Fruit fly (Drosophila melanogaster) whole organism, embryonic: ENCODE data around the gene CG43850.
A peak's percentile ranks its signal among the peaks of the same experiment; 100 is the strongest.

Experiments used
- Adf1 ChIP-seq: fragments of 200-800 bp; sonication (Bioruptor generic); IDR thresholded peaks from 2 replicates; pipeline ENCODE4 v1.3.6; 2022; ENCODE audit warnings: missing biosample characterization, missing genetic modification characterization
- CG12236 ChIP-seq: fragments of 200-800 bp; sonication (Bioruptor generic); optimal IDR thresholded peaks from 2 replicates; lab custom pipeline; 2016; ENCODE audit warnings: missing biosample characterization, missing genetic modification characterization
- CG14014 ChIP-seq: fragments of 200-800 bp; sonication (Bioruptor generic); IDR thresholded peaks from 2 replicates; pipeline ENCODE4 v1.3.6; 2022; ENCODE audit warnings: missing biosample characterization, missing genetic modification characterization
- CG14667 ChIP-seq: fragments of 200-800 bp; sonication (Bioruptor generic); IDR thresholded peaks from 2 replicates; pipeline ENCODE4 v1.3.6; 2022; ENCODE audit warnings: missing biosample characterization, missing genetic modification characterization
- CG15011 ChIP-seq: fragments of 200-800 bp; sonication (Bioruptor generic); optimal IDR thresholded peaks from 3 replicates; lab custom pipeline; 2018; ENCODE audit warnings: missing biosample characterization, mild to moderate bottlenecking, missing genetic modification characterization
- CG15696 ChIP-seq: fragments of 200-800 bp; sonication (Bioruptor generic); optimal IDR thresholded peaks from 2 replicates; lab custom pipeline; 2019; ENCODE audit warnings: missing biosample characterization, mild to moderate bottlenecking, missing genetic modification characterization, moderate library complexity
- CG16779 ChIP-seq: fragments of 200-800 bp; sonication (Bioruptor generic); IDR thresholded peaks from 2 replicates; pipeline ENCODE4 v1.3.6; 2022; ENCODE audit warnings: missing biosample characterization, missing genetic modification characterization
- CG16815 ChIP-seq: fragments of 200-800 bp; sonication (Bioruptor generic); optimal IDR thresholded peaks from 3 replicates; lab custom pipeline; 2017; ENCODE audit warnings: missing biosample characterization, mild to moderate bottlenecking, missing genetic modification characterization
- CG16863 ChIP-seq: fragments of 200-800 bp; sonication (Bioruptor generic); optimal IDR thresholded peaks from 3 replicates; lab custom pipeline; 2016; ENCODE audit warnings: missing biosample characterization, missing genetic modification characterization
- CG17802 ChIP-seq: fragments of 200-800 bp; sonication (Bioruptor generic); optimal IDR thresholded peaks from 2 replicates; lab custom pipeline; 2018; ENCODE audit warnings: missing biosample characterization, mild to moderate bottlenecking, missing genetic modification characterization, moderate library complexity
- CG2120 ChIP-seq: fragments of 200-800 bp; sonication (Bioruptor generic); optimal IDR thresholded peaks from 3 replicates; lab custom pipeline; 2016; ENCODE audit warnings: missing biosample characterization, missing genetic modification characterization
- CG2678 ChIP-seq: fragments of 200-800 bp; sonication (Bioruptor generic); optimal IDR thresholded peaks from 3 replicates; lab custom pipeline; 2019; ENCODE audit warnings: missing biosample characterization, mild to moderate bottlenecking, missing genetic modification characterization, moderate library complexity
- CG30431 ChIP-seq: fragments of 200-800 bp; sonication (Bioruptor generic); optimal IDR thresholded peaks from 2 replicates; lab custom pipeline; 2017; ENCODE audit warnings: missing biosample characterization, missing genetic modification characterization
- CG31224 ChIP-seq: fragments of 200-800 bp; sonication (Bioruptor generic); IDR thresholded peaks from 2 replicates; pipeline ENCODE4 v1.3.6; 2022; ENCODE audit warnings: missing biosample characterization, missing genetic modification characterization
- CG31388 ChIP-seq: fragments of 200-800 bp; sonication (Bioruptor generic); optimal IDR thresholded peaks from 2 replicates; lab custom pipeline; 2016; ENCODE audit warnings: missing biosample characterization, missing genetic modification characterization
- CG31441 ChIP-seq: fragments of 200-800 bp; sonication (Bioruptor generic); IDR thresholded peaks from 2 replicates; pipeline ENCODE4 v1.3.6; 2022; ENCODE audit warnings: missing biosample characterization, missing genetic modification characterization
- CG3838 ChIP-seq: fragments of 200-800 bp; sonication (Bioruptor generic); optimal IDR thresholded peaks from 3 replicates; lab custom pipeline; 2016; ENCODE audit warnings: missing biosample characterization, missing genetic modification characterization
- CG3847 ChIP-seq: fragments of 200-800 bp; sonication (Bioruptor generic); IDR thresholded peaks from 2 replicates; pipeline ENCODE4 v1.3.6; 2022; ENCODE audit warnings: missing biosample characterization, missing genetic modification characterization
- CG4282 ChIP-seq: fragments of 200-800 bp; sonication (Bioruptor generic); optimal IDR thresholded peaks from 2 replicates; lab custom pipeline; 2016; ENCODE audit warnings: missing biosample characterization, missing genetic modification characterization
- CG43689 ChIP-seq: fragments of 200-800 bp; sonication (Bioruptor generic); IDR thresholded peaks from 2 replicates; pipeline ENCODE4 v1.3.6; 2022; ENCODE audit warnings: missing biosample characterization, missing genetic modification characterization
- CG4854 ChIP-seq: fragments of 200-800 bp; sonication (Bioruptor generic); optimal IDR thresholded peaks from 2 replicates; lab custom pipeline; 2016; ENCODE audit warnings: missing biosample characterization, missing genetic modification characterization, inconsistent platforms
- CG5953 ChIP-seq: fragments of 200-800 bp; sonication (Bioruptor generic); IDR thresholded peaks from 2 replicates; pipeline ENCODE4 v1.3.6; 2022; ENCODE audit warnings: missing biosample characterization, missing genetic modification characterization
- CG7745 ChIP-seq: fragments of 200-800 bp; sonication (Bioruptor generic); optimal IDR thresholded peaks from 2 replicates; lab custom pipeline; 2018; ENCODE audit warnings: missing biosample characterization, mild to moderate bottlenecking, missing genetic modification characterization, moderate library complexity
- CG7928 ChIP-seq: fragments of 200-800 bp; sonication (Bioruptor generic); optimal IDR thresholded peaks from 2 replicates; lab custom pipeline; 2017; ENCODE audit warnings: missing biosample characterization, mild to moderate bottlenecking, missing genetic modification characterization
- CG8281 ChIP-seq: fragments of 200-800 bp; sonication (Bioruptor generic); optimal IDR thresholded peaks from 2 replicates; lab custom pipeline; 2018; ENCODE audit warnings: missing biosample characterization, mild to moderate bottlenecking, missing genetic modification characterization, moderate library complexity
- CG8478 ChIP-seq: fragments of >200 bp; optimal IDR thresholded peaks from 2 replicates; lab custom pipeline; 2018
- CkIIα-i1 ChIP-seq: fragments of 200-800 bp; sonication (Bioruptor generic); IDR thresholded peaks from 2 replicates; pipeline ENCODE4 v1.3.6; 2022; ENCODE audit warnings: missing biosample characterization, missing genetic modification characterization
- Dref ChIP-seq: fragments of 200-800 bp; sonication (Bioruptor generic); IDR thresholded peaks from 2 replicates; pipeline ENCODE4 v1.3.6; 2022; ENCODE audit warnings: missing biosample characterization, missing genetic modification characterization
- E2f2 ChIP-seq: fragments of 200-800 bp; sonication (Bioruptor generic); IDR thresholded peaks from 2 replicates; pipeline ENCODE4 v1.3.6; 2022; ENCODE audit warnings: missing biosample characterization, missing genetic modification characterization
- Eip74EF ChIP-seq, 2 experiments: fragments of 200-800 bp in 1 of 2; fragments of >200 bp in 1 of 2; sonication (Bioruptor generic) in 1 of 2; optimal IDR thresholded peaks; 2 replicates each; lab custom pipeline; 2017 to 2019; ENCODE audit warnings: missing biosample characterization in 2 of 2, missing genetic modification characterization in 2 of 2, mild to moderate bottlenecking in 1 of 2, moderate library complexity in 1 of 2
- Fer3 ChIP-seq: fragments of 200-800 bp; sonication (Bioruptor generic); optimal IDR thresholded peaks from 2 replicates; lab custom pipeline; 2018; ENCODE audit warnings: missing biosample characterization, mild to moderate bottlenecking, missing genetic modification characterization, moderate library complexity
- H15 ChIP-seq: fragments of 200-800 bp; sonication (Bioruptor generic); IDR thresholded peaks from 3 replicates; pipeline ENCODE4 v1.3.6; 2022; ENCODE audit warnings: missing biosample characterization, missing genetic modification characterization
- HHEX ChIP-seq: fragments of 200-800 bp; sonication (Bioruptor generic); optimal IDR thresholded peaks from 3 replicates; lab custom pipeline; 2017; ENCODE audit warnings: missing biosample characterization, mild to moderate bottlenecking, missing genetic modification characterization, missing genetic modification reagents
- HLH54F ChIP-seq: fragments of 200-800 bp; sonication (Bioruptor generic); optimal IDR thresholded peaks from 3 replicates; lab custom pipeline; 2016; ENCODE audit warnings: missing biosample characterization, missing genetic modification characterization
- Hr3 ChIP-seq: fragments of 200-800 bp; sonication (Bioruptor generic); optimal IDR thresholded peaks from 3 replicates; lab custom pipeline; 2016; ENCODE audit warnings: missing biosample characterization, missing genetic modification characterization
- Hr51 ChIP-seq, 2 experiments: fragments of 200-800 bp; sonication (Bioruptor generic); optimal IDR thresholded peaks; 2 replicates in 1 of 2; 3 replicates in 1 of 2; lab custom pipeline; 2016 to 2018; ENCODE audit warnings: missing biosample characterization in 2 of 2, missing genetic modification characterization in 2 of 2, mild to moderate bottlenecking in 1 of 2, moderate library complexity in 1 of 2
- Mes4 ChIP-seq: fragments of 200-800 bp; sonication (Bioruptor generic); optimal IDR thresholded peaks from 2 replicates; lab custom pipeline; 2016; ENCODE audit warnings: missing biosample characterization, missing genetic modification characterization
- Sry-β ChIP-seq: fragments of 200-800 bp; sonication (Bioruptor generic); optimal IDR thresholded peaks from 2 replicates; lab custom pipeline; 2018; ENCODE audit warnings: missing biosample characterization, mild to moderate bottlenecking, missing genetic modification characterization, moderate library complexity
- Ssrp ChIP-seq: fragments of 200-800 bp; sonication (Bioruptor generic); optimal IDR thresholded peaks from 2 replicates; lab custom pipeline; 2018; ENCODE audit warnings: missing biosample characterization, mild to moderate bottlenecking, missing genetic modification characterization, moderate library complexity
- ato ChIP-seq: fragments of 200-800 bp; sonication (Bioruptor generic); IDR thresholded peaks from 2 replicates; pipeline ENCODE4 v1.3.6; 2022; ENCODE audit warnings: missing biosample characterization, missing genetic modification characterization; ENCODE audit not compliant: partially characterized antibody
- chm ChIP-seq: fragments of 200-800 bp; sonication (Bioruptor generic); IDR thresholded peaks from 2 replicates; pipeline ENCODE4 v1.3.6; 2022; ENCODE audit warnings: missing biosample characterization, missing genetic modification characterization
- chn ChIP-seq: fragments of 200-800 bp; sonication (Bioruptor generic); optimal IDR thresholded peaks from 2 replicates; lab custom pipeline; 2016; ENCODE audit warnings: missing biosample characterization, missing genetic modification characterization
- crp ChIP-seq, 2 experiments: fragments of 200-800 bp; sonication (Bioruptor generic); optimal IDR thresholded peaks; 2 replicates in 1 of 2; 3 replicates in 1 of 2; lab custom pipeline; 2017; ENCODE audit warnings: missing biosample characterization in 2 of 2, missing genetic modification characterization in 2 of 2, mild to moderate bottlenecking in 1 of 2, moderate library complexity in 1 of 2
- da ChIP-seq: fragments of 200-800 bp; sonication (Bioruptor generic); optimal IDR thresholded peaks from 2 replicates; lab custom pipeline; 2016; ENCODE audit warnings: missing biosample characterization, missing genetic modification characterization
- dysf ChIP-seq: fragments of 200-800 bp; sonication (Bioruptor generic); IDR thresholded peaks from 3 replicates; pipeline ENCODE4 v1.3.6; 2022; ENCODE audit warnings: missing biosample characterization, missing genetic modification characterization
- emc ChIP-seq: fragments of 200-800 bp; sonication (Bioruptor generic); optimal IDR thresholded peaks from 2 replicates; lab custom pipeline; 2016; ENCODE audit warnings: missing biosample characterization, missing genetic modification characterization
- hkb ChIP-seq, 2 experiments: fragments of 200-800 bp in 1 of 2; fragments of >200 bp in 1 of 2; sonication (Bioruptor generic) in 1 of 2; IDR thresholded peaks in 1 of 2; optimal IDR thresholded peaks in 1 of 2; 2 replicates each; pipeline versions ENCODE4 v1.3.6 to Lab custom; 2017 to 2022; ENCODE audit warnings: missing biosample characterization in 1 of 2, missing genetic modification characterization in 1 of 2
- mirr ChIP-seq: fragments of 200-800 bp; sonication (Bioruptor generic); optimal IDR thresholded peaks from 3 replicates; lab custom pipeline; 2018; ENCODE audit warnings: missing biosample characterization, mild to moderate bottlenecking, missing genetic modification characterization
- mld ChIP-seq: fragments of 200-800 bp; sonication (Bioruptor generic); IDR thresholded peaks from 3 replicates; pipeline ENCODE4 v1.3.6; 2022; ENCODE audit warnings: missing biosample characterization, missing genetic modification characterization; ENCODE audit not compliant: partially characterized antibody
- pnt ChIP-seq: fragments of 200-800 bp; sonication (Bioruptor generic); optimal IDR thresholded peaks from 3 replicates; lab custom pipeline; 2016; ENCODE audit warnings: missing biosample characterization, missing genetic modification characterization
- tx ChIP-seq: fragments of 200-800 bp; sonication (Bioruptor generic); optimal IDR thresholded peaks from 2 replicates; lab custom pipeline; 2016; ENCODE audit warnings: missing biosample characterization, missing genetic modification characterization

The CG43850 gene

DNA sequence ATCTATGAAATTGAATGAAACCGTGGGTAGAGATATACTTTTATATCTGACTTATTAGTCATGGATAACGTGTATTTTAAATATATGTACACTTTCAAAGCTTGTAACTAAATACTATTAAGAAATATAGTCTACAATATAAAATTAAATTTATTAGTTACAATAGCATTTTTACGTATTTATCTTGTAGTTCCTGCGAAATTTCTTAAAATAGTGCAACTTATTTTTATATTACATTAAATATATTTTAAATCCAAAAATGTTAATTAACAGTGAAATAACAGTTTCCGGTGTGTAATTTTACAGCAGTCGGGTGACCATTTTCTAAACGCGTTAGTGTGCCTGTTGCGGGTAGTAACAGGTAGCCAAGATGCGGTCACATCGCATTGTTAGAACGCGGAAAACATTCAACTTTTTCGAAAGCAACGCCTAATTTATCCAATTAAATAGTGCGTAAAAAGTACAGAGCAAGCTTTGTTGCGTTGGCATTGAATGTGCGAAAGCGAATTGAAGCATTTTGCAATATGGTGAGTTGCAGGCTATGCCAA is 16.5 kb upstream of the CG43850 start, which contains the start of the genes CG10859 and CG7110 (continued):
- TF ChIP-seq ato (GFP tag; lab: Robert Waterston, UW) (no peak), Mes4 (GFP tag; lab: Kevin White, UChicago) (peak; percentile 17), CG8478 (lab: Kevin White, UChicago) (no peak), Eip74EF (GFP tag; optimal IDR thresholded peaks at IDR 0.05; lab: Kevin White, UChicago) (peak in 1 of 2 experiments; percentile 55), CG4854 (peak; percentile 18), CG7928 (no peak), CG7745 (tag; lab: Kevin White, UChicago) (no peak), pnt (GFP tag; lab: Kevin White, UChicago) (no peak), CG31388 (GFP tag; lab: Kevin White, UChicago) (no peak), CG30431 (GFP tag; lab: Kevin White, UChicago) (no peak), CG16815 (GFP tag; lab: Kevin White, UChicago) (no peak), Hr3 (no peak), Adf1 (no peak), CG14667 (GFP tag; lab: Robert Waterston, UW) (no peak), Ssrp (tag; lab: Kevin White, UChicago) (no peak), CG15011 (GFP tag; lab: Kevin White, UChicago) (peak; percentile 2), E2f2 (GFP tag; lab: Robert Waterston, UW) (peak; percentile 89), CG5953 (no peak), CG31441 (peak; percentile 55; the same call in 1 of the 2 replicates), CG8281 (tag; lab: Kevin White, UChicago) (no peak), CG3847 (peak; percentile 54; the same call in 1 of the 2 replicates), CG31224 (GFP tag; lab: Robert Waterston, UW) (no peak), hkb (optimal IDR thresholded peaks at IDR 0.05; lab: Kevin White, UChicago) (no peak), hkb (GFP tag; IDR thresholded peaks at IDR 0.05; lab: Robert Waterston, UW) (peak; percentile 53), CG12236 (GFP tag; lab: Kevin White, UChicago) (no peak), Sry-β (GFP tag; lab: Kevin White, UChicago) (no peak), CG16779 (GFP tag; lab: Robert Waterston, UW) (no peak), HLH54F (GFP tag; lab: Kevin White, UChicago) (no peak), HHEX (GFP tag; lab: Kevin White, UChicago) (peak; percentile 32), CG16863 (GFP tag; lab: Kevin White, UChicago) (no peak), mld (no peak), da (GFP tag; lab: Kevin White, UChicago) (no peak), dysf (GFP tag; lab: Robert Waterston, UW) (no peak), CG4282 (GFP tag; lab: Kevin White, UChicago) (no peak), CG14014 (peak; percentile 26; the same call in 1 of the 2 replicates), CG3838 (GFP tag; lab: Kevin White, UChicago) (no peak), CG2120 (GFP tag; lab: Kevin White, UChicago) (no peak), CG43689 (GFP tag; lab: Robert Waterston, UW) (no peak), Fer3 (peak; percentile 63), Dref (GFP tag; lab: Robert Waterston, UW) (no peak), tx (GFP tag; lab: Kevin White, UChicago) (no peak), CG2678 (tag; lab: Kevin White, UChicago) (peak; percentile 43), CG15696 (tag; lab: Kevin White, UChicago) (no peak), emc (GFP tag; lab: Kevin White, UChicago) (no peak), chm (peak; percentile 65; the same call in 1 of the 2 replicates), Hr51 (GFP tag; optimal IDR thresholded peaks at IDR 0.05; lab: Kevin White, UChicago) (peak in 1 of 2 experiments; percentile 46), CG17802 (no peak), CkIIα-i1 (GFP tag; lab: Robert Waterston, UW) (no peak), chn (no peak), H15 (no peak), crp (GFP tag; optimal IDR thresholded peaks at IDR 0.05; lab: Kevin White, UChicago) (no peak), mirr (peak; percentile 55)
